Fruit fly (Drosophila melanogaster) whole organism, embryonic: ENCODE data around the gene Vsx1.

ENCODE experiments used
- Aef1 ChIP-seq: fragments of 200-800 bp; sonication (Bioruptor generic); IDR thresholded peaks from 3 replicates; pipeline ENCODE4 v1.3.6; 2022; ENCODE audit warnings: missing biosample characterization, missing genetic modification characterization
- Bgb ChIP-seq: fragments of 200-800 bp; sonication (Bioruptor generic); IDR thresholded peaks from 2 replicates; pipeline ENCODE4 v1.3.6; 2022; ENCODE audit warnings: missing biosample characterization, missing genetic modification characterization; ENCODE audit not compliant: partially characterized antibody
- Bteb2 ChIP-seq: fragments of 200-800 bp; sonication (Bioruptor generic); optimal IDR thresholded peaks from 2 replicates; lab custom pipeline; 2016; ENCODE audit warnings: missing biosample characterization, missing genetic modification characterization
- CG12659 ChIP-seq: fragments of 200-800 bp; sonication (Bioruptor generic); optimal IDR thresholded peaks from 3 replicates; lab custom pipeline; 2017; ENCODE audit warnings: mild to moderate bottlenecking, missing biosample characterization, missing genetic modification reagents, missing genetic modification characterization
- CG12769 ChIP-seq: fragments of 200-800 bp; sonication (Bioruptor generic); optimal IDR thresholded peaks from 2 replicates; lab custom pipeline; 2019; ENCODE audit warnings: missing biosample characterization, mild to moderate bottlenecking, missing genetic modification characterization, moderate library complexity
- CG14050 ChIP-seq: fragments of 200-800 bp; sonication (Bioruptor generic); IDR thresholded peaks from 3 replicates; pipeline ENCODE4 v1.3.6; 2022; ENCODE audit warnings: missing biosample characterization, missing genetic modification characterization
- CG1832 ChIP-seq: fragments of 200-800 bp; sonication (Bioruptor generic); optimal IDR thresholded peaks from 2 replicates; lab custom pipeline; 2017; ENCODE audit warnings: missing biosample characterization, mild to moderate bottlenecking, missing genetic modification characterization, inconsistent platforms
- CG2712 ChIP-seq: fragments of 200-800 bp; optimal IDR thresholded peaks from 3 replicates; lab custom pipeline; 2019; ENCODE audit warnings: missing biosample characterization, mild to moderate bottlenecking, missing genetic modification characterization, moderate library complexity
- CG32767 ChIP-seq: fragments of 200-800 bp; sonication (Bioruptor generic); IDR thresholded peaks from 2 replicates; pipeline ENCODE4 v1.3.6; 2022; ENCODE audit warnings: missing biosample characterization, missing genetic modification characterization
- CG32772 ChIP-seq: fragments of 200-800 bp; sonication (Bioruptor generic); IDR thresholded peaks from 2 replicates; pipeline ENCODE4 v1.3.6; 2022; ENCODE audit warnings: missing biosample characterization, missing genetic modification characterization
- CG4424 ChIP-seq: fragments of 200-800 bp; sonication (Bioruptor generic); optimal IDR thresholded peaks from 3 replicates; lab custom pipeline; 2016; ENCODE audit warnings: missing biosample characterization, missing genetic modification characterization
- CG4820 ChIP-seq: fragments of 200-800 bp; sonication (Bioruptor generic); optimal IDR thresholded peaks from 3 replicates; lab custom pipeline; 2016; ENCODE audit warnings: missing biosample characterization, missing genetic modification characterization
- CG6791 ChIP-seq: fragments of 200-800 bp; sonication (Bioruptor generic); IDR thresholded peaks from 3 replicates; pipeline ENCODE4 v1.3.6; 2022; ENCODE audit warnings: missing biosample characterization, missing genetic modification characterization; ENCODE audit not compliant: partially characterized antibody
- CG7271 ChIP-seq: fragments of 200-800 bp; sonication (Bioruptor generic); optimal IDR thresholded peaks from 2 replicates; lab custom pipeline; 2018; ENCODE audit warnings: missing biosample characterization, mild to moderate bottlenecking, missing genetic modification characterization, moderate library complexity
- CG7928 ChIP-seq: fragments of 200-800 bp; sonication (Bioruptor generic); optimal IDR thresholded peaks from 2 replicates; lab custom pipeline; 2017; ENCODE audit warnings: missing biosample characterization, mild to moderate bottlenecking, missing genetic modification characterization
- CG8478 ChIP-seq: fragments of >200 bp; optimal IDR thresholded peaks from 2 replicates; lab custom pipeline; 2018
- CG9437 ChIP-seq: fragments of 200-800 bp; sonication (Bioruptor generic); optimal IDR thresholded peaks from 2 replicates; lab custom pipeline; 2018; ENCODE audit warnings: missing biosample characterization, mild to moderate bottlenecking, missing genetic modification characterization
- CoRest ChIP-seq: fragments of 200-800 bp; sonication (Bioruptor generic); optimal IDR thresholded peaks from 3 replicates; lab custom pipeline; 2018; ENCODE audit warnings: missing biosample characterization, mild to moderate bottlenecking, missing genetic modification characterization, moderate library complexity
- Dll ChIP-seq: fragments of 200-800 bp; sonication (Bioruptor generic); IDR thresholded peaks from 4 replicates; pipeline ENCODE4 v1.3.6; 2022; ENCODE audit warnings: missing biosample characterization, missing genetic modification characterization; ENCODE audit not compliant: partially characterized antibody
- ERR ChIP-seq: fragments of 200-800 bp; sonication (Bioruptor generic); optimal IDR thresholded peaks from 2 replicates; lab custom pipeline; 2016; ENCODE audit warnings: missing biosample characterization, missing genetic modification characterization
- Hr39 ChIP-seq: fragments of >200 bp; optimal IDR thresholded peaks from 2 replicates; lab custom pipeline; 2017
- Jarid2 ChIP-seq: fragments of 200-800 bp; sonication (Bioruptor generic); optimal IDR thresholded peaks from 3 replicates; lab custom pipeline; 2017; ENCODE audit warnings: mild to moderate bottlenecking, missing biosample characterization, missing genetic modification reagents, missing genetic modification characterization
- NC2α ChIP-seq: fragments of 200-800 bp; sonication (Bioruptor generic); optimal IDR thresholded peaks from 2 replicates; lab custom pipeline; 2016; ENCODE audit warnings: missing biosample characterization, missing genetic modification characterization
- Nf-YA ChIP-seq: fragments of 200-800 bp; sonication (Bioruptor generic); IDR thresholded peaks from 2 replicates; pipeline ENCODE4 v1.3.6; 2022; ENCODE audit warnings: missing biosample characterization, missing genetic modification characterization
- Nf-YB ChIP-seq: fragments of 200-800 bp; sonication (Bioruptor generic); optimal IDR thresholded peaks from 3 replicates; lab custom pipeline; 2019; ENCODE audit warnings: missing biosample characterization, mild to moderate bottlenecking, missing genetic modification characterization, moderate library complexity
- Rfx ChIP-seq: fragments of 200-800 bp; sonication (Bioruptor generic); IDR thresholded peaks from 2 replicates; pipeline ENCODE4 v1.3.6; 2022; ENCODE audit warnings: missing biosample characterization, missing genetic modification characterization
- Xbp1 ChIP-seq: fragments of 200-800 bp; sonication (Bioruptor generic); optimal IDR thresholded peaks from 3 replicates; lab custom pipeline; 2016; ENCODE audit warnings: missing biosample characterization, mild to moderate bottlenecking, missing genetic modification characterization
- bab2 ChIP-seq: fragments of 200-800 bp; sonication (Bioruptor generic); optimal IDR thresholded peaks from 2 replicates; lab custom pipeline; 2016; ENCODE audit warnings: missing biosample characterization, missing genetic modification characterization
- cg ChIP-seq: fragments of 200-800 bp; sonication (Bioruptor generic); optimal IDR thresholded peaks from 3 replicates; lab custom pipeline; 2019; ENCODE audit warnings: missing biosample characterization, mild to moderate bottlenecking, missing genetic modification characterization, moderate library complexity
- croc ChIP-seq: fragments of 200-800 bp; sonication (Bioruptor generic); conservative IDR thresholded peaks from 3 replicates; pipeline ENCODE4 v1.3.6; 2022; ENCODE audit warnings: missing biosample characterization, missing genetic modification characterization
- gsb-n ChIP-seq: fragments of 200-800 bp; sonication (Bioruptor generic); optimal IDR thresholded peaks from 3 replicates; lab custom pipeline; 2018; ENCODE audit warnings: missing biosample characterization, mild to moderate bottlenecking, missing genetic modification characterization
- maf-S ChIP-seq: fragments of 200-800 bp; sonication (Bioruptor generic); optimal IDR thresholded peaks from 2 replicates; lab custom pipeline; 2016; ENCODE audit warnings: missing biosample characterization, missing genetic modification characterization
- oc ChIP-seq: fragments of 200-800 bp; sonication (Bioruptor generic); optimal IDR thresholded peaks from 2 replicates; lab custom pipeline; 2018; ENCODE audit warnings: missing biosample characterization, mild to moderate bottlenecking, missing genetic modification characterization, moderate library complexity
- otp ChIP-seq: fragments of 200-800 bp; sonication (Bioruptor generic); IDR thresholded peaks from 3 replicates; pipeline ENCODE4, ENCODE4 v1.3.6; 2022; ENCODE audit warnings: missing biosample characterization, missing genetic modification characterization
- row ChIP-seq: fragments of 200-800 bp; sonication (Bioruptor generic); IDR thresholded peaks from 3 replicates; pipeline ENCODE4 v1.3.6; 2022; ENCODE audit warnings: missing biosample characterization, missing genetic modification characterization
- salm ChIP-seq: fragments of 200-800 bp; sonication (Bioruptor generic); optimal IDR thresholded peaks from 2 replicates; lab custom pipeline; 2018; ENCODE audit warnings: missing biosample characterization, mild to moderate bottlenecking, missing genetic modification characterization
- sens ChIP-seq: fragments of 200-800 bp; sonication (Bioruptor generic); peaks from one replicate; lab custom pipeline; 2016; ENCODE audit warnings: missing biosample characterization, missing genetic modification characterization
- sim ChIP-seq: fragments of 200-800 bp; sonication (Bioruptor generic); IDR thresholded peaks from 2 replicates; pipeline ENCODE4 v1.3.6; 2022; ENCODE audit warnings: missing biosample characterization, missing genetic modification characterization
- tll ChIP-seq, 2 experiments: fragments of 200-800 bp in 1 of 2; fragments of >200 bp in 1 of 2; sonication (Bioruptor generic) in 1 of 2; optimal IDR thresholded peaks; 2 replicates each; lab custom pipeline; 2017 to 2019; ENCODE audit warnings: missing biosample characterization in 2 of 2, missing genetic modification characterization in 2 of 2, mild to moderate bottlenecking in 1 of 2, moderate library complexity in 1 of 2
- twi ChIP-seq: fragments of 200-800 bp; optimal IDR thresholded peaks from 2 replicates; lab custom pipeline; 2019; ENCODE audit warnings: missing biosample characterization, mild to moderate bottlenecking, missing genetic modification characterization, moderate library complexity
- z ChIP-seq: fragments of 200-800 bp; sonication (Bioruptor generic); IDR thresholded peaks from 3 replicates; pipeline ENCODE4 v1.3.6; 2022; ENCODE audit warnings: missing biosample characterization, missing genetic modification characterization
- zen ChIP-seq: fragments of 200-800 bp; sonication (Bioruptor generic); optimal IDR thresholded peaks from 3 replicates; lab custom pipeline; 2018; ENCODE audit warnings: missing biosample characterization, mild to moderate bottlenecking, missing genetic modification characterization, moderate library complexity

The Vsx1 gene

dm6 chrX:5593868-5594267 lies at the start of gene Vsx1 (continued):
- TF ChIP-seq Nf-YB (peak; percentile 96), Jarid2 (peak; percentile 57), tll (GFP tag; optimal IDR thresholded peaks at IDR 0.05; lab: Kevin White, UChicago) (peak; percentile 15 to 68), CG8478 (lab: Kevin White, UChicago) (peak; percentile 100), CoRest (tag; lab: Kevin White, UChicago) (peak; percentile 76), Bgb (GFP tag; lab: Robert Waterston, UW) (0 out of 2 replicates have a peak, but pooled peaks have one; percentile 24), oc (tag; lab: Kevin White, UChicago) (peak; percentile 11), Nf-YA (peak; percentile 65), twi (peak; percentile 27), Aef1 (GFP tag; lab: Robert Waterston, UW) (peak; percentile 20; the same call in 1 of the 3 replicates), CG6791 (GFP tag; lab: Robert Waterston, UW) (peak; percentile 55; the same call in 1 of the 3 replicates), cg (peak; percentile 97)

dm6 chrX:5552805-5553204 lies 41.2 kb upstream of the Vsx1 start:
- TF ChIP-seq Bteb2 (GFP tag; lab: Kevin White, UChicago) (no peak), CG1832 (GFP tag; lab: Kevin White, UChicago) (peak; percentile 48), Hr39 (lab: Kevin White, UChicago) (peak; percentile 95), cg (peak; percentile 19), gsb-n (tag; lab: Kevin White, UChicago) (peak; percentile 23), Rfx (GFP tag; lab: Robert Waterston, UW) (no peak)

- no peak for TF ChIP-seq CG12769 (tag; lab: Kevin White, UChicago)
Observed at dm6 chrX:5553664-5554063, 40.4 kb upstream of the Vsx1 start.

dm6 chrX:5558495-5558894 lies 35.6 kb upstream of the Vsx1 start:
- TF ChIP-seq NC2α, result no peak
- TF ChIP-seq sens (GFP tag; lab: Kevin White, UChicago), result peak; percentile 28
- TF ChIP-seq CG2712 (tag; lab: Kevin White, UChicago), result no peak
- TF ChIP-seq row, result 0 out of 3 replicates have a peak, but pooled peaks have one; percentile 14
- peak; percentile 14 for TF ChIP-seq cg
- 0 out of 3 replicates have a peak, but pooled peaks have one; percentile 18 for TF ChIP-seq z (GFP tag; lab: Robert Waterston, UW)

- no peak for TF ChIP-seq CG32772 (GFP tag; lab: Robert Waterston, UW)
Observed at dm6 chrX:5559363-5559762, 34.7 kb upstream of the Vsx1 start.

- TF ChIP-seq CG14050, result no peak
- TF ChIP-seq CG32767 (GFP tag; lab: Robert Waterston, UW), result no peak
Observed at dm6 chrX:5560083-5560482, 34.0 kb upstream of the Vsx1 start, which contains the start of gene Vsx2. Gene Vsx2 (minus strand): TSS chrX:5560183.

dm6 chrX:5560503-5560902 lies 33.6 kb upstream of the Vsx1 start:
- no peak for TF ChIP-seq sim (GFP tag; lab: Robert Waterston, UW)
- no peak for TF ChIP-seq CG4424 (GFP tag; lab: Kevin White, UChicago)
- TF ChIP-seq maf-S (GFP tag; lab: Kevin White, UChicago), result no peak
- TF ChIP-seq CG9437 (GFP tag; lab: Kevin White, UChicago), result no peak
- no peak for TF ChIP-seq CG12659 (GFP tag; lab: Kevin White, UChicago)
- TF ChIP-seq zen (tag; lab: Kevin White, UChicago), result peak; percentile 73
- TF ChIP-seq CG4820, result no peak
- TF ChIP-seq Aef1 (GFP tag; lab: Robert Waterston, UW), result no peak
- no peak for TF ChIP-seq CG7928 (GFP tag; lab: Kevin White, UChicago)
- TF ChIP-seq ERR (GFP tag; lab: Kevin White, UChicago), result no peak
- no peak for TF ChIP-seq salm (tag; lab: Kevin White, UChicago)
- no peak for TF ChIP-seq otp (GFP tag; lab: Robert Waterston, UW)
- 0 out of 4 replicates have a peak, but pooled peaks have one; percentile 29 for TF ChIP-seq Dll (GFP tag; lab: Robert Waterston, UW)
- TF ChIP-seq croc (GFP tag; lab: Robert Waterston, UW), result no peak
- TF ChIP-seq CG7271 (tag; lab: Kevin White, UChicago), result no peak
- TF ChIP-seq Xbp1, result no peak
- no peak for TF ChIP-seq bab2 (GFP tag; lab: Kevin White, UChicago)
